Fruit fly (Drosophila melanogaster) whole organism, embryonic: ENCODE data around the gene stwl.

Source experiments
- Aef1 ChIP-seq: fragments of 200-800 bp; sonication (Bioruptor generic); IDR thresholded peaks from 3 replicates; pipeline ENCODE4 v1.3.6; 2022; ENCODE audit warnings: missing biosample characterization, missing genetic modification characterization
- CG11560 ChIP-seq: fragments of 200-800 bp; sonication (Bioruptor generic); IDR thresholded peaks from 3 replicates; pipeline ENCODE4 v1.3.6; 2022; ENCODE audit warnings: missing biosample characterization, missing genetic modification characterization
- CG12391 ChIP-seq: fragments of 200-800 bp; sonication (Bioruptor generic); optimal IDR thresholded peaks from 3 replicates; lab custom pipeline; 2018; ENCODE audit warnings: missing biosample characterization, mild to moderate bottlenecking, missing genetic modification characterization, moderate library complexity
- CG13424 ChIP-seq: fragments of 200-800 bp; sonication (Bioruptor generic); optimal IDR thresholded peaks from 2 replicates; lab custom pipeline; 2019; ENCODE audit warnings: missing biosample characterization, mild to moderate bottlenecking, missing genetic modification characterization, moderate library complexity
- CG15479 ChIP-seq: fragments of 200-800 bp; sonication (Bioruptor generic); optimal IDR thresholded peaks from 3 replicates; lab custom pipeline; 2019; ENCODE audit warnings: missing biosample characterization, mild to moderate bottlenecking, missing genetic modification characterization, moderate library complexity
- CG15696 ChIP-seq: fragments of 200-800 bp; sonication (Bioruptor generic); optimal IDR thresholded peaks from 2 replicates; lab custom pipeline; 2019; ENCODE audit warnings: missing biosample characterization, mild to moderate bottlenecking, missing genetic modification characterization, moderate library complexity
- CG16815 ChIP-seq: fragments of 200-800 bp; sonication (Bioruptor generic); optimal IDR thresholded peaks from 3 replicates; lab custom pipeline; 2017; ENCODE audit warnings: missing biosample characterization, mild to moderate bottlenecking, missing genetic modification characterization
- CG17328 ChIP-seq: fragments of 200-800 bp; sonication (Bioruptor generic); IDR thresholded peaks from 2 replicates; pipeline ENCODE4 v1.3.6; 2022; ENCODE audit warnings: missing biosample characterization, missing genetic modification characterization
- CG17568 ChIP-seq: fragments of 200-800 bp; sonication (Bioruptor generic); optimal IDR thresholded peaks from 2 replicates; lab custom pipeline; 2018; ENCODE audit warnings: missing biosample characterization, mild to moderate bottlenecking, missing genetic modification characterization, moderate library complexity
- CG17829 ChIP-seq: fragments of 200-800 bp; optimal IDR thresholded peaks from 2 replicates; lab custom pipeline; 2019; ENCODE audit warnings: missing biosample characterization, mild to moderate bottlenecking, missing genetic modification characterization, moderate library complexity
- CG18262 ChIP-seq: fragments of 200-800 bp; optimal IDR thresholded peaks from 3 replicates; lab custom pipeline; 2019; ENCODE audit warnings: missing biosample characterization, mild to moderate bottlenecking, missing genetic modification characterization, moderate library complexity
- CG1832 ChIP-seq: fragments of 200-800 bp; sonication (Bioruptor generic); optimal IDR thresholded peaks from 2 replicates; lab custom pipeline; 2017; ENCODE audit warnings: missing biosample characterization, mild to moderate bottlenecking, missing genetic modification characterization, inconsistent platforms
- CG18764 ChIP-seq: fragments of 200-800 bp; sonication (Bioruptor generic); optimal IDR thresholded peaks from 3 replicates; lab custom pipeline; 2016; ENCODE audit warnings: missing biosample characterization, missing genetic modification characterization
- CG4282 ChIP-seq: fragments of 200-800 bp; sonication (Bioruptor generic); optimal IDR thresholded peaks from 2 replicates; lab custom pipeline; 2016; ENCODE audit warnings: missing biosample characterization, missing genetic modification characterization
- CG6272 ChIP-seq: fragments of 200-800 bp; sonication (Bioruptor generic); IDR thresholded peaks from 2 replicates; pipeline ENCODE4 v1.3.6; 2022; ENCODE audit warnings: missing biosample characterization, missing genetic modification characterization
- CG6854 ChIP-seq: fragments of 200-800 bp; sonication (Bioruptor generic); optimal IDR thresholded peaks from 3 replicates; lab custom pipeline; 2017; ENCODE audit warnings: missing biosample characterization, mild to moderate bottlenecking, missing genetic modification characterization
- CG7556 ChIP-seq: fragments of 200-800 bp; sonication (Bioruptor generic); optimal IDR thresholded peaks from 2 replicates; lab custom pipeline; 2017; ENCODE audit warnings: missing biosample characterization, mild to moderate bottlenecking, missing genetic modification characterization
- CG8924 ChIP-seq: fragments of 200-800 bp; optimal IDR thresholded peaks from 3 replicates; lab custom pipeline; 2019; ENCODE audit warnings: missing biosample characterization, mild to moderate bottlenecking, missing genetic modification characterization, moderate library complexity
- D ChIP-seq, 2 experiments: fragments of 200-800 bp in 1 of 2; fragments of >200 bp in 1 of 2; sonication (Bioruptor generic) in 1 of 2; optimal IDR thresholded peaks; 2 replicates in 1 of 2; 3 replicates in 1 of 2; lab custom pipeline; 2017; ENCODE audit warnings: mild to moderate bottlenecking in 1 of 2, missing biosample characterization in 1 of 2, missing genetic modification characterization in 1 of 2, missing genetic modification reagents in 1 of 2
- D19B ChIP-seq: fragments of 200-800 bp; sonication (Bioruptor generic); optimal IDR thresholded peaks from 2 replicates; lab custom pipeline; 2017; ENCODE audit warnings: missing biosample characterization, mild to moderate bottlenecking, missing genetic modification characterization
- Ets65A ChIP-seq: fragments of 200-800 bp; sonication (Bioruptor generic); peaks from one replicate; lab custom pipeline; 2016; ENCODE audit warnings: missing biosample characterization, missing genetic modification characterization
- H15 ChIP-seq: fragments of 200-800 bp; sonication (Bioruptor generic); IDR thresholded peaks from 3 replicates; pipeline ENCODE4 v1.3.6; 2022; ENCODE audit warnings: missing biosample characterization, missing genetic modification characterization
- HLHmδ ChIP-seq: fragments of 200-800 bp; sonication (Bioruptor generic); optimal IDR thresholded peaks from 2 replicates; lab custom pipeline; 2018; ENCODE audit warnings: missing biosample characterization, mild to moderate bottlenecking, missing genetic modification characterization, moderate library complexity
- Hr39 ChIP-seq: fragments of >200 bp; optimal IDR thresholded peaks from 2 replicates; lab custom pipeline; 2017
- Hr51 ChIP-seq, 2 experiments: fragments of 200-800 bp; sonication (Bioruptor generic); optimal IDR thresholded peaks; 2 replicates in 1 of 2; 3 replicates in 1 of 2; lab custom pipeline; 2016 to 2018; ENCODE audit warnings: missing biosample characterization in 2 of 2, missing genetic modification characterization in 2 of 2, mild to moderate bottlenecking in 1 of 2, moderate library complexity in 1 of 2
- Lim3 ChIP-seq: fragments of 200-800 bp; sonication (Bioruptor generic); IDR thresholded peaks from 2 replicates; pipeline ENCODE4 v1.3.6; 2022; ENCODE audit warnings: missing biosample characterization, missing genetic modification characterization
- MTF-1 ChIP-seq: fragments of 200-800 bp; sonication (Bioruptor generic); optimal IDR thresholded peaks from 2 replicates; lab custom pipeline; 2018; ENCODE audit warnings: missing biosample characterization, mild to moderate bottlenecking, missing genetic modification characterization, borderline replicate concordance
- Meics ChIP-seq: fragments of 200-800 bp; sonication (Bioruptor generic); optimal IDR thresholded peaks from 2 replicates; lab custom pipeline; 2017; ENCODE audit warnings: missing biosample characterization, mild to moderate bottlenecking, missing genetic modification characterization
- NK7.1 ChIP-seq: fragments of 200-800 bp; sonication (Bioruptor generic); optimal IDR thresholded peaks from 3 replicates; lab custom pipeline; 2016; ENCODE audit warnings: missing biosample characterization, missing genetic modification characterization
- Oli ChIP-seq: fragments of 200-800 bp; sonication (Bioruptor generic); optimal IDR thresholded peaks from 2 replicates; lab custom pipeline; 2018; ENCODE audit warnings: missing biosample characterization, mild to moderate bottlenecking, missing genetic modification characterization, moderate library complexity
- Opbp ChIP-seq: fragments of 200-800 bp; sonication (Bioruptor generic); IDR thresholded peaks from 3 replicates; pipeline ENCODE4 v1.3.6; 2022; ENCODE audit warnings: missing biosample characterization, missing genetic modification characterization; ENCODE audit not compliant: partially characterized antibody
- Poxn ChIP-seq: fragments of 200-800 bp; sonication (Bioruptor generic); IDR thresholded peaks from 2 replicates; pipeline ENCODE4 v1.3.6; 2022; ENCODE audit warnings: missing biosample characterization, missing genetic modification characterization
- Scr ChIP-seq: fragments of 200-800 bp; sonication (Bioruptor generic); IDR thresholded peaks from 2 replicates; pipeline ENCODE4 v1.3.6; 2022; ENCODE audit warnings: missing biosample characterization, missing genetic modification characterization; ENCODE audit not compliant: partially characterized antibody
- Usf ChIP-seq: fragments of 200-800 bp; sonication (Bioruptor generic); optimal IDR thresholded peaks from 2 replicates; lab custom pipeline; 2017; ENCODE audit warnings: missing genotype, missing biosample characterization, missing genetic modification characterization
- Xrp1 ChIP-seq: fragments of 200-800 bp; sonication (Bioruptor generic); IDR thresholded peaks from 2 replicates; pipeline ENCODE4 v1.3.6; 2022; ENCODE audit warnings: missing biosample characterization, missing genetic modification characterization
- ase ChIP-seq: fragments of 200-800 bp; sonication (Bioruptor generic); IDR thresholded peaks from 3 replicates; pipeline ENCODE4 v1.3.6; 2022; ENCODE audit warnings: missing biosample characterization, missing genetic modification characterization
- corto ChIP-seq: fragments of 200-800 bp; sonication (Bioruptor generic); optimal IDR thresholded peaks from 2 replicates; lab custom pipeline; 2016; ENCODE audit warnings: missing biosample characterization, mild to moderate bottlenecking, missing genetic modification characterization, moderate library complexity
- disco-r ChIP-seq: fragments of 200-800 bp; sonication (Bioruptor generic); optimal IDR thresholded peaks from 2 replicates; lab custom pipeline; 2016; ENCODE audit warnings: missing biosample characterization, missing genetic modification characterization
- dm ChIP-seq: fragments of 200-800 bp; sonication (Bioruptor generic); optimal IDR thresholded peaks from 3 replicates; lab custom pipeline; 2016; ENCODE audit warnings: missing biosample characterization, missing genetic modification characterization
- dysf ChIP-seq: fragments of 200-800 bp; sonication (Bioruptor generic); IDR thresholded peaks from 3 replicates; pipeline ENCODE4 v1.3.6; 2022; ENCODE audit warnings: missing biosample characterization, missing genetic modification characterization
- gfzf ChIP-seq: fragments of 200-800 bp; sonication (Bioruptor generic); optimal IDR thresholded peaks from 2 replicates; lab custom pipeline; 2016; ENCODE audit warnings: missing biosample characterization, mild to moderate bottlenecking, missing genetic modification characterization, moderate library complexity
- her ChIP-seq: fragments of 200-800 bp; sonication (Bioruptor generic); optimal IDR thresholded peaks from 2 replicates; lab custom pipeline; 2016; ENCODE audit warnings: missing biosample characterization, missing genetic modification characterization
- hkb ChIP-seq, 2 experiments: fragments of 200-800 bp in 1 of 2; fragments of >200 bp in 1 of 2; sonication (Bioruptor generic) in 1 of 2; IDR thresholded peaks in 1 of 2; optimal IDR thresholded peaks in 1 of 2; 2 replicates each; pipeline versions ENCODE4 v1.3.6 to Lab custom; 2017 to 2022; ENCODE audit warnings: missing biosample characterization in 1 of 2, missing genetic modification characterization in 1 of 2
- hth ChIP-seq: fragments of >200 bp; optimal IDR thresholded peaks from 2 replicates; lab custom pipeline; 2017; ENCODE audit warnings: inconsistent platforms
- lab ChIP-seq: fragments of 200-800 bp; sonication (Bioruptor generic); optimal IDR thresholded peaks from 3 replicates; lab custom pipeline; 2017; ENCODE audit warnings: missing biosample characterization, missing genetic modification characterization, mild to moderate bottlenecking, moderate library complexity, missing genetic modification reagents
- pzg ChIP-seq: fragments of 200-800 bp; sonication (Bioruptor generic); optimal IDR thresholded peaks from 3 replicates; lab custom pipeline; 2018; ENCODE audit warnings: missing biosample characterization, mild to moderate bottlenecking, missing genetic modification characterization, moderate library complexity
- sc ChIP-seq, 3 experiments: fragments of >200 bp in 2 of 3; fragments of 200-800 bp in 1 of 3; sonication (Bioruptor generic) in 1 of 3; optimal IDR thresholded peaks; 2 replicates in 2 of 3; 3 replicates in 1 of 3; lab custom pipeline; 2017; ENCODE audit warnings: mild to moderate bottlenecking in 1 of 3, missing biosample characterization in 1 of 3, missing genetic modification characterization in 1 of 3, missing genetic modification reagents in 1 of 3
- sens-2 ChIP-seq: fragments of 200-800 bp; sonication (Bioruptor generic); IDR thresholded peaks from 2 replicates; pipeline ENCODE4 v1.3.6; 2022; ENCODE audit warnings: missing biosample characterization, missing genetic modification characterization
- slp2 ChIP-seq: fragments of 200-800 bp; sonication (Bioruptor generic); optimal IDR thresholded peaks from 2 replicates; lab custom pipeline; 2016; ENCODE audit warnings: missing biosample characterization, missing genetic modification characterization
- trem ChIP-seq: fragments of 200-800 bp; optimal IDR thresholded peaks from 3 replicates; lab custom pipeline; 2019; ENCODE audit warnings: missing biosample characterization, mild to moderate bottlenecking, missing genetic modification characterization, moderate library complexity

Gene stwl

DNA sequence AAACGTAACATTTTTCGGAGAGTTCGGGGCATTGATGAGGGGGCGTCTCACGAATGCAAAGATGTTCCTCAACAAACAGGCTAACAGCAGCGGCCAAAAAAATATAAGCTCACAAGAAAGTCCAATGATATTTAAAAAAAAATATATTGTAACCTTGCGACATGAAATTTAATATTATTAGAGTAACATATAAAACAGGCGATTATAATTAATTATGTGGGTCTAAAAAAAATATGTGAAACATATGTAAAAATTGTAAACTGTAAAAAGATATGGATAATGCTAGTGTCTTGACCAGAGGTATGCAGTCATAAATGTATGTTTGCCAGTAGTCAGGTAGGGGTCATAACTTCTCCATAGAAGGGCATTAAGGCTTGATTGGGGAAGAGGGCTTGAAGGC, 56.6 kb downstream of the stwl start (continued):
- TF ChIP-seq CG16815 (no peak), Hr39 (lab: Kevin White, UChicago) (no peak), hth (lab: Kevin White, UChicago) (no peak), CG13424 (tag; lab: Kevin White, UChicago) (peak; percentile 29), sens-2 (GFP tag; lab: Robert Waterston, UW) (no peak), Xrp1 (GFP tag; lab: Robert Waterston, UW) (peak; percentile 54; the same call in 1 of the 2 replicates), disco-r (GFP tag; lab: Kevin White, UChicago) (no peak), CG17568 (GFP tag; lab: Kevin White, UChicago) (no peak), CG12391 (tag; lab: Kevin White, UChicago) (peak; percentile 19), CG4282 (GFP tag; lab: Kevin White, UChicago) (no peak), Meics (GFP tag; lab: Kevin White, UChicago) (peak; percentile 21), CG11560 (no peak), hkb (optimal IDR thresholded peaks at IDR 0.05; lab: Kevin White, UChicago) (no peak), hkb (GFP tag; IDR thresholded peaks at IDR 0.05; lab: Robert Waterston, UW) (no peak), Lim3 (no peak), CG17328 (GFP tag; lab: Robert Waterston, UW) (no peak), Usf (GFP tag; lab: Kevin White, UChicago) (no peak), Oli (tag; lab: Kevin White, UChicago) (peak; percentile 33), CG6272 (no peak), dm (GFP tag; lab: Kevin White, UChicago) (no peak), Aef1 (GFP tag; lab: Robert Waterston, UW) (no peak), Ets65A (GFP tag; lab: Kevin White, UChicago) (peak; percentile 27), CG7556 (GFP tag; lab: Kevin White, UChicago) (peak; percentile 1), slp2 (GFP tag; lab: Kevin White, UChicago) (no peak), Scr (no peak), NK7.1 (GFP tag; lab: Kevin White, UChicago) (no peak), Hr51 (GFP tag; optimal IDR thresholded peaks at IDR 0.05; lab: Kevin White, UChicago) (peak in 1 of 2 experiments; percentile 42), lab (peak; percentile 4), CG15696 (tag; lab: Kevin White, UChicago) (peak; percentile 7), CG15479 (no peak), CG18764 (GFP tag; lab: Kevin White, UChicago) (no peak), D (optimal IDR thresholded peaks at IDR 0.05; lab: Kevin White, UChicago) (no peak), D (GFP tag; optimal IDR thresholded peaks at IDR 0.05; lab: Kevin White, UChicago) (no peak), corto (GFP tag; lab: Kevin White, UChicago) (no peak), ase (GFP tag; lab: Robert Waterston, UW) (no peak), trem (tag; lab: Kevin White, UChicago) (peak; percentile 32), pzg (GFP tag; lab: Kevin White, UChicago) (no peak), CG1832 (GFP tag; lab: Kevin White, UChicago) (no peak), her (GFP tag; lab: Kevin White, UChicago) (no peak), CG17829 (tag; lab: Kevin White, UChicago) (peak; percentile 24), CG8924 (tag; lab: Kevin White, UChicago) (peak; percentile 22), D19B (GFP tag; lab: Kevin White, UChicago) (no peak), Poxn (GFP tag; lab: Robert Waterston, UW) (no peak), CG18262 (tag; lab: Kevin White, UChicago) (peak; percentile 52), HLHmδ (GFP tag; lab: Kevin White, UChicago) (no peak), CG6854 (no peak), gfzf (GFP tag; lab: Kevin White, UChicago) (no peak), dysf (GFP tag; lab: Robert Waterston, UW) (peak; percentile 36; the same call in 1 of the 3 replicates), Opbp (no peak), sc (optimal IDR thresholded peaks at IDR 0.05; lab: Kevin White, UChicago) (no peak), sc (GFP tag; optimal IDR thresholded peaks at IDR 0.05; lab: Kevin White, UChicago) (no peak), H15 (GFP tag; lab: Robert Waterston, UW) (no peak), MTF-1 (GFP tag; lab: Kevin White, UChicago) (no peak)
